Worm (Caenorhabditis elegans): ENCODE data around the gene R09E10.6.

- TF ChIP-seq elt-3 (tag; optimal IDR thresholded peaks at IDR 0.05) (no peak), unc-62 (GFP tag; optimal IDR thresholded peaks at IDR 0.05) (no peak), snpc-4 (tag; optimal IDR thresholded peaks at IDR 0.05) (no peak), cnd-1 (tag; optimal IDR thresholded peaks at IDR 0.05) (no peak), nhr-28 (tag; optimal IDR thresholded peaks at IDR 0.05) (no peak)
Measured at ce11 chrIV:10281482-10281881, 12.4 kb downstream of the R09E10.6 start, which contains the start of gene thk-1.

All from whole organism, mixed stage, embryonic.